Worm (Caenorhabditis elegans): ENCODE data around the gene Y45F10D.14.

Gene Y45F10D.14

ce11 chrIV:13778710-13779109 lies 28.9 kb downstream of the Y45F10D.14 start, which contains the start of gene gly-10:
TSS of gene gly-10 (plus strand) at chrIV:13779096.
- TF ChIP-seq alr-1 (tag; optimal IDR thresholded peaks at IDR 0.05): no peak
- TF ChIP-seq ama-1 (optimal IDR thresholded peaks at IDR 0.05): peak; percentile 9
- TF ChIP-seq dmd-4 (tag; optimal IDR thresholded peaks at IDR 0.05): no peak

ce11 chrIV:13777480-13777879 lies 30.1 kb downstream of the Y45F10D.14 start, which contains the start of gene rpl-18:
TSS of gene rpl-18 (plus strand) at chrIV:13777865.
- TF ChIP-seq unc-62 (GFP tag; optimal IDR thresholded peaks at IDR 0.05): no peak
- peak; percentile 91 for TF ChIP-seq nhr-129 (tag; optimal IDR thresholded peaks at IDR 0.05)
- peak; percentile 40 for TF ChIP-seq F13H6.1 (tag; optimal IDR thresholded peaks at IDR 0.05)
- TF ChIP-seq mab-5 (tag; optimal IDR thresholded peaks at IDR 0.05): no peak
- peak; percentile 90 for TF ChIP-seq unc-55 (GFP tag; optimal IDR thresholded peaks at IDR 0.05)
- TF ChIP-seq lin-13 (GFP tag; optimal IDR thresholded peaks at IDR 0.05): peak; percentile 72
- peak; percentile 60 for TF ChIP-seq lin-11 (tag; optimal IDR thresholded peaks at IDR 0.05)
- peak; percentile 55 for TF ChIP-seq crh-2 (tag; optimal IDR thresholded peaks at IDR 0.05)
- no peak for TF ChIP-seq zag-1 (tag; optimal IDR thresholded peaks at IDR 0.05)
- TF ChIP-seq ztf-4 (tag; optimal IDR thresholded peaks at IDR 0.05): peak; percentile 56
- TF ChIP-seq nhr-11 (tag; optimal IDR thresholded peaks at IDR 0.05): no peak
- TF ChIP-seq snpc-4 (tag; optimal IDR thresholded peaks at IDR 0.05): peak; percentile 71
- TF ChIP-seq lsy-2 (tag; optimal IDR thresholded peaks at IDR 0.05): peak; percentile 57 to 92
- peak; percentile 84 for TF ChIP-seq C34F6.9 (tag; optimal IDR thresholded peaks at IDR 0.05)
- peak; percentile 61 for TF ChIP-seq nhr-25 (tag; optimal IDR thresholded peaks at IDR 0.05)
- no peak for TF ChIP-seq nhr-23 (tag; optimal IDR thresholded peaks at IDR 0.05)
- TF ChIP-seq sem-4 (tag; optimal IDR thresholded peaks at IDR 0.05): peak; percentile 27
- peak; percentile 71 for TF ChIP-seq sma-3 (GFP tag; optimal IDR thresholded peaks at IDR 0.05)
- TF ChIP-seq ama-1 (optimal IDR thresholded peaks at IDR 0.05): peak; percentile 17
- TF ChIP-seq nhr-21 (tag; optimal IDR thresholded peaks at IDR 0.05): peak; percentile 36
- TF ChIP-seq egl-27 (tag; optimal IDR thresholded peaks at IDR 0.05): no peak
- peak; percentile 73 for TF ChIP-seq gmeb-1 (tag; optimal IDR thresholded peaks at IDR 0.05)
- TF ChIP-seq fos-1 (tag; optimal IDR thresholded peaks at IDR 0.05): peak; percentile 36
- TF ChIP-seq mbf-1 (tag; optimal IDR thresholded peaks at IDR 0.05): no peak
- no peak for TF ChIP-seq sma-9 (GFP tag; optimal IDR thresholded peaks at IDR 0.05)
- TF ChIP-seq sma-9 (tag; optimal IDR thresholded peaks at IDR 0.05): no peak

- TF ChIP-seq nhr-11 (tag; optimal IDR thresholded peaks at IDR 0.05): no peak
- no peak for TF ChIP-seq mab-5 (tag; optimal IDR thresholded peaks at IDR 0.05)
- no peak for TF ChIP-seq lsy-2 (tag; optimal IDR thresholded peaks at IDR 0.05)
- no peak for TF ChIP-seq egl-27 (tag; optimal IDR thresholded peaks at IDR 0.05)
- TF ChIP-seq zag-1 (tag; optimal IDR thresholded peaks at IDR 0.05): no peak
- no peak for TF ChIP-seq Y55F3AM.14 (GFP tag; optimal IDR thresholded peaks at IDR 0.05)
- TF ChIP-seq sma-9 (GFP tag; optimal IDR thresholded peaks at IDR 0.05): no peak
- TF ChIP-seq sma-9 (tag; optimal IDR thresholded peaks at IDR 0.05): no peak
- TF ChIP-seq nhr-21 (tag; optimal IDR thresholded peaks at IDR 0.05): no peak
- no peak for TF ChIP-seq nhr-23 (tag; optimal IDR thresholded peaks at IDR 0.05)
- no peak for TF ChIP-seq sma-3 (GFP tag; optimal IDR thresholded peaks at IDR 0.05)
These were observed 30.9 kb downstream of the Y45F10D.14 start for ce11 chrIV:13776745-13777144.

- TF ChIP-seq elt-1 (tag; optimal IDR thresholded peaks at IDR 0.05): no peak
- no peak for TF ChIP-seq lin-13 (GFP tag; optimal IDR thresholded peaks at IDR 0.05)
- TF ChIP-seq fos-1 (tag; optimal IDR thresholded peaks at IDR 0.05): no peak
- TF ChIP-seq nhr-10 (tag; optimal IDR thresholded peaks at IDR 0.05): no peak
- TF ChIP-seq ZK546.5 (tag; optimal IDR thresholded peaks at IDR 0.05): no peak
- TF ChIP-seq ceh-16 (tag; optimal IDR thresholded peaks at IDR 0.05): no peak
- no peak for TF ChIP-seq nhr-25 (tag; optimal IDR thresholded peaks at IDR 0.05)
- no peak for TF ChIP-seq Y55F3AM.14 (GFP tag; optimal IDR thresholded peaks at IDR 0.05)
- no peak for TF ChIP-seq crh-2 (tag; optimal IDR thresholded peaks at IDR 0.05)
- TF ChIP-seq sem-4 (tag; optimal IDR thresholded peaks at IDR 0.05): no peak
- TF ChIP-seq ztf-1 (GFP tag; conservative IDR thresholded peaks at IDR 0.05): no peak
These were observed 31.5 kb downstream of the Y45F10D.14 start, which contains the start of gene Y45F10D.16 for ce11 chrIV:13776115-13776514. TSS of gene Y45F10D.16 (plus strand) at chrIV:13776415.

- TF ChIP-seq zag-1 (tag; optimal IDR thresholded peaks at IDR 0.05) (no peak), ztf-4 (tag; optimal IDR thresholded peaks at IDR 0.05) (no peak), unc-55 (GFP tag; optimal IDR thresholded peaks at IDR 0.05) (no peak), skn-1 (tag; optimal IDR thresholded peaks at IDR 0.05) (no peak), snpc-4 (tag; optimal IDR thresholded peaks at IDR 0.05) (no peak), ceh-16 (tag; optimal IDR thresholded peaks at IDR 0.05) (no peak), gmeb-1 (tag; optimal IDR thresholded peaks at IDR 0.05) (no peak)
These were observed 33.0 kb downstream of the Y45F10D.14 start, which contains the start of gene Y45F10D.2 for ce11 chrIV:13774578-13774977. TSS of gene Y45F10D.2 (minus strand) at chrIV:13774678.

Measured in whole organism, L2 larva.